Worm (Caenorhabditis elegans): ENCODE results near the gene T26A5.6.

T26A5.6 gene

DNA sequence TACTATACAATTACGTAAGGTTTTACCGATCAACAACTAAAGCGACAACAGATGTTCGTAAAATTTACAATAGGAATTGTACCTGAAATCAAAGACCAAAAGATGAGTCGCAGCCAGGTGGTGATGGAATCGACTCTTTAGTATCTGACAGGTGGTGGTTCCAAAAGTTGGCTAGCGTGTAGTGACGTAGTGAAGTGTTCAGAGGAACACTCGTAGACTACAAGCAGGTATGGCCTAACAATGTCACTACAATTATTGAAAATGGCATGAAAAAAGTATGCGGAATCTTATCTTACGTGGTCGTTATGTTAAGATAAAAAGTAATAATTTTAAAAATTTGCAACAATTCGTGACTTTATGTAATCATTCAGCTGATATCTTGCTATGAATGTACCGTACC is 29.0 kb downstream of the T26A5.6 start:
- TF ChIP-seq hif-1 (tag; optimal IDR thresholded peaks at IDR 0.05) (no peak), zip-11 (GFP tag; IDR thresholded peaks at IDR 0.05) (no peak), skn-1 (tag; optimal IDR thresholded peaks at IDR 0.05) (no peak), attf-4 (tag; optimal IDR thresholded peaks at IDR 0.05) (no peak), ceh-32 (tag; optimal IDR thresholded peaks at IDR 0.05; ENCODE audit: poor library complexity) (no peak), snpc-4 (tag; optimal IDR thresholded peaks at IDR 0.05) (no peak), aha-1 (tag) (peak; percentile 63), daf-16 (GFP tag; optimal IDR thresholded peaks at IDR 0.05) (no peak), daf-16 (tag; optimal IDR thresholded peaks at IDR 0.05) (no peak), nhr-102 (tag; optimal IDR thresholded peaks at IDR 0.05) (no peak), zfp-3 (GFP tag; conservative IDR thresholded peaks at IDR 0.05) (no peak), nhr-10 (tag; optimal IDR thresholded peaks at IDR 0.05) (peak; percentile 45)

ce11 chrIII:6420995-6421404 is 29.5 kb downstream of the T26A5.6 start:
- peak; percentile 88 for TF ChIP-seq zfp-3 (GFP tag; conservative IDR thresholded peaks at IDR 0.05)
- no peak for TF ChIP-seq unc-39 (tag; optimal IDR thresholded peaks at IDR 0.05)
- peak; percentile 46 for TF ChIP-seq duxl-1 (tag; optimal IDR thresholded peaks at IDR 0.05; ENCODE audit: poor library complexity)
- peak; percentile 98 for TF ChIP-seq dmd-6 (GFP tag; IDR thresholded peaks at IDR 0.05)
- TF ChIP-seq daf-8 (GFP tag; IDR thresholded peaks at IDR 0.05): no peak
- TF ChIP-seq hlh-30 (tag; optimal IDR thresholded peaks at IDR 0.05; ENCODE audit: insufficient read depth): peak; percentile 97
- peak; percentile 34 for TF ChIP-seq F10B5.3 (tag; optimal IDR thresholded peaks at IDR 0.05)
- no peak for TF ChIP-seq ama-1 (optimal IDR thresholded peaks at IDR 0.05)
- no peak for TF ChIP-seq Y5F2A.4 (GFP tag; optimal IDR thresholded peaks at IDR 0.05)
- TF ChIP-seq nhr-42 (GFP tag; IDR thresholded peaks at IDR 0.05): peak; percentile 85
- peak; percentile 62; the same call in 1 of the 2 replicates for TF ChIP-seq mxl-2 (GFP tag; conservative IDR thresholded peaks at IDR 0.05)
- no peak for TF ChIP-seq D1046.2 (GFP tag; IDR thresholded peaks at IDR 0.05)
- TF ChIP-seq hmg-1.1 (GFP tag; IDR thresholded peaks at IDR 0.05): peak; percentile 97
- TF ChIP-seq nhr-6 (tag; optimal IDR thresholded peaks at IDR 0.05): peak; percentile 49
- TF ChIP-seq ceh-82 (tag; optimal IDR thresholded peaks at IDR 0.05): no peak
- no peak for TF ChIP-seq F49E8.2 (tag; optimal IDR thresholded peaks at IDR 0.05; ENCODE audit: borderline replicate concordance)
- no peak for TF ChIP-seq skn-1 (tag; optimal IDR thresholded peaks at IDR 0.05)
- TF ChIP-seq lsy-2 (tag; optimal IDR thresholded peaks at IDR 0.05): peak; percentile 69 to 82
- no peak for TF ChIP-seq aly-2 (tag; optimal IDR thresholded peaks at IDR 0.05)
- TF ChIP-seq fos-1 (tag; optimal IDR thresholded peaks at IDR 0.05): no peak
- TF ChIP-seq Y105C5A.15 (GFP tag; IDR thresholded peaks at IDR 0.05): 0 out of 2 replicates have a peak, but pooled peaks have one; percentile 25
- TF ChIP-seq hif-1 (tag; optimal IDR thresholded peaks at IDR 0.05): peak; percentile 36 to 67
- TF ChIP-seq mes-2 (tag; optimal IDR thresholded peaks at IDR 0.05; ENCODE audit: poor library complexity, severe bottlenecking): peak; percentile 55
- no peak for TF ChIP-seq zip-11 (GFP tag; IDR thresholded peaks at IDR 0.05)
- TF ChIP-seq egl-43 (GFP tag; IDR thresholded peaks at IDR 0.05): peak; percentile 88
- peak; percentile 88 for TF ChIP-seq dve-1 (tag; optimal IDR thresholded peaks at IDR 0.05; ENCODE audit: insufficient read depth)
- TF ChIP-seq dmd-8 (GFP tag; IDR thresholded peaks at IDR 0.05): no peak
- no peak for TF ChIP-seq R02D3.7 (tag; optimal IDR thresholded peaks at IDR 0.05)
- no peak for TF ChIP-seq ceh-44 (GFP tag; IDR thresholded peaks at IDR 0.05)
- peak; percentile 76 for TF ChIP-seq T20F7.1 (GFP tag; optimal IDR thresholded peaks at IDR 0.05)
- no peak for TF ChIP-seq snpc-4 (tag; optimal IDR thresholded peaks at IDR 0.05)
- no peak for TF ChIP-seq nhr-111 (GFP tag; optimal IDR thresholded peaks at IDR 0.05)
- TF ChIP-seq rbr-2 (tag; optimal IDR thresholded peaks at IDR 0.05): peak; percentile 84
- TF ChIP-seq gei-8 (GFP tag; optimal IDR thresholded peaks at IDR 0.05): peak; percentile 74
- TF ChIP-seq mep-1 (tag; optimal IDR thresholded peaks at IDR 0.05): peak; percentile 79
- TF ChIP-seq daf-19 (GFP tag; conservative IDR thresholded peaks at IDR 0.05): no peak
- peak; percentile 99 for TF ChIP-seq hlh-11 (tag; optimal IDR thresholded peaks at IDR 0.05)
- TF ChIP-seq dmd-9 (GFP tag; IDR thresholded peaks at IDR 0.05): peak; percentile 73; the same call in 1 of the 2 replicates
- no peak for TF ChIP-seq lir-3 (tag; optimal IDR thresholded peaks at IDR 0.05)
- no peak for TF ChIP-seq tag-97 (GFP tag; IDR thresholded peaks at IDR 0.05)
- peak; percentile 86 for TF ChIP-seq mdt-29 (GFP tag; IDR thresholded peaks at IDR 0.05)
- TF ChIP-seq set-16 (GFP tag; IDR thresholded peaks at IDR 0.05): peak; percentile 88
- TF ChIP-seq attf-4 (tag; optimal IDR thresholded peaks at IDR 0.05): no peak

Data from whole organism, L4 larva.